Worm (Caenorhabditis elegans) whole organism, L4 larva: ENCODE measurements around the gene T28C12.15.

Experiments
- aly-2 ChIP-seq: sonication (generic microtip); optimal IDR thresholded peaks from 2 replicates; lab custom pipeline; 2018; ENCODE audit warnings: missing biosample characterization, missing genetic modification characterization
- ama-1 ChIP-seq: fragments of 150-350 bp; optimal IDR thresholded peaks from 2 replicates; lab custom pipeline; 2014; ENCODE audit warnings: inconsistent platforms, mixed read lengths
- ceh-20 ChIP-seq: fragments of 200-800 bp; sonication (Bioruptor generic); IDR thresholded peaks from 2 replicates; pipeline ENCODE4 v1.3.6; 2022; ENCODE audit warnings: missing genetic modification reagents, missing genetic modification characterization, missing compliant biosample characterization
- daf-19 ChIP-seq: fragments of 200-800 bp; sonication (Bioruptor generic); conservative IDR thresholded peaks from 2 replicates; pipeline ENCODE4 v1.3.6; 2022; ENCODE audit warnings: missing genetic modification characterization, missing compliant biosample characterization
- fkh-10 ChIP-seq: fragments of 150-350 bp; optimal IDR thresholded peaks from 2 replicates; lab custom pipeline; 2014; ENCODE audit warnings: missing biosample characterization, missing genetic modification reagents, missing genetic modification characterization
- mdt-29 ChIP-seq: fragments of 200-800 bp; sonication (Bioruptor generic); IDR thresholded peaks from 2 replicates; pipeline ENCODE4 v1.3.6; 2022; ENCODE audit warnings: missing genetic modification reagents, missing genetic modification characterization, missing compliant biosample characterization
- mep-1 ChIP-seq: fragments of 150-350 bp; sonication (generic microtip); optimal IDR thresholded peaks from 3 replicates; lab custom pipeline; 2014; ENCODE audit warnings: missing biosample characterization, missing genetic modification characterization
- nhr-10 ChIP-seq: fragments of 150-350 bp; optimal IDR thresholded peaks from 2 replicates; lab custom pipeline; 2014; ENCODE audit warnings: missing biosample characterization, missing genetic modification characterization
- nhr-237 ChIP-seq: sonication (generic microtip); optimal IDR thresholded peaks from 2 replicates; lab custom pipeline; 2017; ENCODE audit warnings: missing biosample characterization, missing genetic modification characterization
- nhr-28 ChIP-seq: fragments of 150-350 bp; optimal IDR thresholded peaks from 2 replicates; lab custom pipeline; 2014; ENCODE audit warnings: missing biosample characterization, missing genetic modification characterization
- nhr-77 ChIP-seq: fragments of 150-350 bp; optimal IDR thresholded peaks from 2 replicates; lab custom pipeline; 2014; ENCODE audit warnings: missing biosample characterization, missing genetic modification characterization
- snpc-4 ChIP-seq: fragments of 150-350 bp; optimal IDR thresholded peaks from 2 replicates; lab custom pipeline; 2014; ENCODE audit warnings: missing biosample characterization, missing genetic modification characterization
- tra-1 ChIP-seq: fragments of 200-800 bp; sonication (Bioruptor generic); IDR thresholded peaks from 2 replicates; pipeline ENCODE4 v1.3.6; 2022; ENCODE audit warnings: missing genetic modification reagents, missing genetic modification characterization, missing compliant biosample characterization

DNA sequence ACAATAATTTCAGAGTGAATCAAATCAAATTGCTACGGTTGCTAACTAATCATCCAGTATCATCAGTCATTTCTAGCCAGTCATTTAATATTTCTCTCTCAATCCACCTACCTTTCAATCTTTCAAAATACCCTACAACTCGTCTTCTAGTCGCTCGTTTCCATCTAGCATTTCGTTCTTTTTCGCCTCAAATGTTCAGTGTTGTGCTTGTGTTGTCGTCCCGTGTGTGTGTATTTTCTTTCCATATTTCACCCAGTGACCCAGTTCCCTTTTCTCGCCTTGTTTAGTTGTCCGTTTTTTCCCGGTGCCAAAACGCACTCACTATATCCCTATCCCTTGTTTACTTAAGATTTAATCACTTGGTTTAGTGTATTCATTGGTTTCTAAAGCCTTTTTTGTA is 40.1 kb upstream of the T28C12.15 start:
- TF ChIP-seq daf-19 (GFP tag; lab: Robert Waterston, UW) (no peak), nhr-10 (no peak), nhr-28 (tag; lab: Kevin White, UChicago) (no peak), tra-1 (GFP tag; lab: Robert Waterston, UW) (no peak), nhr-77 (tag; lab: Kevin White, UChicago) (no peak), ceh-20 (no peak), nhr-237 (tag; lab: Kevin White, UChicago) (no peak), fkh-10 (GFP tag; lab: Kevin White, UChicago) (no peak), ama-1 (lab: Kevin White, UChicago) (no peak), aly-2 (tag; lab: Kevin White, UChicago) (no peak), snpc-4 (tag; lab: Kevin White, UChicago) (no peak), mep-1 (tag; lab: Kevin White, UChicago) (no peak), mdt-29 (GFP tag; lab: Robert Waterston, UW) (no peak)
